Worm (Caenorhabditis elegans): ENCODE data around the gene qns-1.

Gene qns-1

DNA sequence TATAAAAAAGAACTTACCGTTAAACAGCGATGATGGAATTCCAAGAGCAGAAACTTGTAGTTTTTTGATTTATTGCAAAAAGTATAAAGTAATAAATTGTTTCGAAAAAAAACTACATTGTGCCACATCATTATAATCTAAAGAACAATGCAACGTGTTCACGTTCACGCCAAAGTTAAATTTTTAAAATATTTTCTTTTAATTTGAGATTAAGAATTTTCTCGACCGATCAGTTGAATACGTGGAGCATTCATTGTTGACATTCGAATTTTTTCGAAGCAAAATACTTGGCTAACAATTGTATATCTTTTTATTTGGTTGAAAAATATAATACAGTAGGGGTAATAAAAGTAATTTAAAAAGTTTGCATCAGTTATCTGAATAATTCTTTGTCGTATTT is 11.9 kb upstream of the qns-1 start, which contains the start of gene F01G10.5:
Gene F01G10.5, minus strand, starts transcription at position 101 of the 400 bp plus-strand sequence.
- no peak for TF ChIP-seq unc-62 (GFP tag; optimal IDR thresholded peaks at IDR 0.05)

DNA sequence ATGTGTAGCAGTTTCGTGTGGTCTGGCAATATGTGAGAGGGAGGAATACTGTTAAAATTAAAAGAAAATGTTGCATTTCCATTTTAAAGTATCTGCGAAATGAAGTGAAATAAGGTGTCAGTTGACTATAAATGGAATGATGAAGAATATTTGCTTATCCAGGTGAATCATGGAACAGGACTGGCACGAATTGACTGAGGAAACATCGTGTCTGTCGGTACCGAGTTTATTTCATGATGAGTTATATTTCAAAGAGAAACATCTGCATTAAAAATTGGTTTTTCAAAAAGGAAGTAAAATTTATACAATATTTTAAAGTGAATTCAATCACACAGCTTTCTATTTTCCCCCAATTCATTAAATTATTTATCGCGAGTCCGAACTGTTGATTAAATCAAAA is 8.4 kb upstream of the qns-1 start, which contains the start of gene F01G10.6:
Gene F01G10.6, minus strand, starts transcription at position 101 of the 400 bp plus-strand sequence.
- TF ChIP-seq unc-62 (GFP tag; optimal IDR thresholded peaks at IDR 0.05) = no peak

DNA sequence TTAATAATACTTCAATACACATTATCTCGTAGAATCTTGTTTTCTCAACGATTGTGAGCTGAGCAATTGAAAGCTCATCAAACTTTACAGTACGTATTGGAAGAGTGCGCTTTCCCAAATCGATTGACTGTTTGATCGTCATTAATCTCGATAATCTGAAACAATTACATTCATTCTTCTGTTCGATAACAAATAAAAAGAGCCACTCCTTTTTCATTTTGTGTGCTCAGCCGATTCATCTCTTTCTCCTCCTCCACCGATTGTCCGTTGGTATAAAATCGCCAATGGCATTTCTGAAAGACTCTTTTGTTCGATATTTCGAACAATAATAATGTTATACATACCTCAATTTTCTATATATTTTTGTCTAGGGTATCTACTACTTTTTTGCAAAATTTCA is 4.6 kb upstream of the qns-1 start, which contains the start of gene nas-12:
Gene nas-12, plus strand, starts transcription at position 301 of the 400 bp plus-strand sequence.
- TF ChIP-seq unc-62 (GFP tag; optimal IDR thresholded peaks at IDR 0.05) = no peak

ce11 chrIV:10222122-10222589 is 3.0 kb upstream of the qns-1 start, which contains the start of gene C24F3.2:
C24F3.2 (plus strand) TSS chrIV:10222539.
- no peak for TF ChIP-seq unc-62 (GFP tag; optimal IDR thresholded peaks at IDR 0.05)

DNA sequence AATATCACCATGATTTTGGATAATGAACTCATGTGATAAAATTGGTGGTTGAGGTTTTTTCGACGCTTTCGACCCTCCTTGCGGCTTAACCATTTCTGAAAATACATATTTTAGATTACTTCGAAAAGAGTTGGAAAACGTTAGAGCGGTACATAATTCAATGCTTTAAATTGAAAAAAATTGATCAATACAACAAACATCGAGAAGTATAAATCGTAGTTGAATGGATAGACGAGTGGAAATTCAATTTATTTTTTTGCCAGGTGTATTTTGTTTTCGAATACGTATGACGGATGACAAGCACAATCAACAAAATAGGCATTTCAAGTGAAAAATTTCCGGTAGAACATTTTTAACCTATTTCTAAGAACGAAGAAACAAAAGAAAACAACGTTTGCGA is 2.1 kb upstream of the qns-1 start, which contains the start of gene tram-1:
Gene tram-1, minus strand, starts transcription at position 101 of the 400 bp plus-strand sequence.
- no peak for TF ChIP-seq unc-62 (GFP tag; optimal IDR thresholded peaks at IDR 0.05)

DNA sequence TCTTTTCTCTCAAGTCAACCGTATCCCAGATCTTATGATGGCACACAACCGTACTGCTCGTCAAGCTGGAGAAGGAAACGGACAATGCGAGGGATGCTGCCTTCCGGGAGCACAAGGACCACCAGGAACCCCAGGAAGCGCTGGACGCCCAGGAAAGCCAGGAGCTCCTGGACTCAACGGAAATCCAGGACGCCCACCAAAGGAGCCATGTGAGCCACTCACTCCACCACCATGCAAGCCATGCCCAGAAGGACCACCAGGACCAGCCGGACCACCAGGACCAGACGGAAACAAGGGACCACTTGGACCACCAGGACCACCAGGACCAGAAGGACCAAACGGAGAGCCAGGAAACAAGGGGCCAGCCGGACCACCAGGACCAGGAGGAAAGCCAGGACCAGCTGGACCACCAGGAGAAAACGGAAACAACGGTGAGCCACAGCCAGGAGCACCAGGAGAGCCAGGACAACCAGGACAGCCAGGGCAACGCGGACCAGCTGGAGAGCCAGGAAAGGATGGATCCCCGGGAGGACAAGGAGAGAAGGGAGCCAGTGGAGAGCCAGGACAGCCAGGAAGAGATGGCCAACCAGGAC is 2.3 kb downstream of the qns-1 start:
- no peak for TF ChIP-seq unc-62 (GFP tag; optimal IDR thresholded peaks at IDR 0.05)

DNA sequence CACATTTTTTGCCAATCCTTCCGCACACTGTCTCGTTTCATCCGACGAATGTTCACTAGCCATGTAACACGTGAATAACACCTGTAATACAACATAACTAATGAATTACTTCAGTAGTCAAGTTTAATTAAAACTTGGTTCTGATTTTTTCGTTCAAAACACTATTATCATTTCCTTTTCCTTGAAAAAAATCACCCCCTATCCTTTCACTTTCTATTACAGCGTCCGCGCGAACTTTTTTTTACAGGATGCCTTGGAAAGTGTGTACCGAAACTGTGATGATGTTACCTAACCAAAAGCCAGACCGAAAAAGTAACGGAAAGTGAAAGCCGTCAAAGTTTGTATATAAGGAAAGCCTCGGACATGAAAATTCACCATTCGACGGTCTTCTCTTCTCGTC is 3.0 kb downstream of the qns-1 start, which contains the start of gene col-124:
Gene col-124, plus strand, starts transcription at position 374 of the 400 bp plus-strand sequence.
- no peak for TF ChIP-seq unc-62 (GFP tag; optimal IDR thresholded peaks at IDR 0.05)

DNA sequence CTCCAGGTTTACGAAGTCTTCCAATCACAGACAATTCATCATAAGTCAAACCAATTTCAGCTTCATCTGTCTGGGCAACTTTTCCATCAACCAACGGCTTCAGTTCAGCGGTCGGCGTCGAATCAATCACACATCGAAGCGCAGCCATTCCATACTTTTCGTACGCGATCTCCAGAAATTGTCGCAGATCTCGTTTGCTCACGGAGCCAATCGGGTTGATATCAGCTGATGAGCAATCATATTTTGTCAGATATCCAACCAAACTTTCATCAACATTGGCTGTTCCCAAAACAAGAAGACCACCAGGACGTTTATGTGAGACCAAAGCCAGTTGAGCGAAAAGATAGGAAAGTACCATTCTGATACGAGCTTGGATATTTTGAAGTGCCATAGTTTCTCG is 3.7 kb downstream of the qns-1 start:
- no peak for TF ChIP-seq unc-62 (GFP tag; optimal IDR thresholded peaks at IDR 0.05)

ce11 chrIV:10214811-10215210 is 4.3 kb downstream of the qns-1 start, which contains the start of gene abt-1:
abt-1 (minus strand) TSS chrIV:10214911.
- no peak for TF ChIP-seq unc-62 (GFP tag; optimal IDR thresholded peaks at IDR 0.05)

DNA sequence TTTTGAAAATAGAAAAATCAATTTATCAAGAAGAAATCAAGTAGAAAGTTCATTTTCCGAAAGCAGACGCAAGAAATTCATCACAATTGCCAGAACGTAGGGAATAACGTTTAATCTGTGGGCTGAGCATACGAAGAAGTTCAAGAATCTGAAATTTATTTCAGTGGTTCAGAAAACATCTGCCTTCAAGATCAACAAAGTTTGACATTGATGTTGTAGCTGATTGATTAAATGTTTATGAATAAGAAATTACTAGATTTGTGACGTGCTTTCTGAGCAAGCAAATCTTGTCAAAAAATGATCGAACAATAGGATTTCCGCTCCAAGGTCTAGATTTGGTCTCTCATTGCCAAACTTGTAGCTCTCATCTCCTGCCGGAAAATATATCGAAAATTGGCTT is 12.9 kb downstream of the qns-1 start, which contains the start of gene K04D7.6:
Gene K04D7.6, minus strand, starts transcription at position 101 of the 400 bp plus-strand sequence.
- no peak for TF ChIP-seq unc-62 (GFP tag; optimal IDR thresholded peaks at IDR 0.05)

DNA sequence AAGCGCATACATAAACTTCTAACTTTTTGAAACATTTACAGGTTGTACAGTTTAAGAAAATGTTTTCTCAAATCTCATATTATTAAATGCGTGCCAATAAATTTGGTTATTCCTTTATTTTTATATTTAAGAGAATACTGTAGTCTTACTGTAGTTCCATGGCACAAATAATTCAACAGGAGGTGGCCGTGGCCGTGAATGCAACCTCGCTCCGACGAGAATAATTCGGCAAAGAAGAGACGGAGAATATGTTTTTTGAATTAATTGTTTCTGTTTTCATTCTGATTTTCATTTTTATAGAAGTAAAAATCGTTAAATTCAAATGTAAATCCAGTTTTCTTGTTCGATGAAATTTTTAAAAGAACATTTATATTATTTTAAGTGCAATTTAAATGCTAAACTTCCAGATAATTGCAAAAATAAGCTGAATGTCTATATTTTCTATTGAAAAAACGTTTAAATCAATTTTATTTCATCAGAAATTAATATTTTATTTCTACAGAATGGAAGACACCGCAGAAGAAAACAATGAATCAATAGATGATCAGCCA is 21.7 kb downstream of the qns-1 start, which contains the start of gene gon-4:
Gene gon-4, plus strand, starts transcription at position 501 of the 551 bp plus-strand sequence.
- no peak for TF ChIP-seq unc-62 (GFP tag; optimal IDR thresholded peaks at IDR 0.05)

DNA sequence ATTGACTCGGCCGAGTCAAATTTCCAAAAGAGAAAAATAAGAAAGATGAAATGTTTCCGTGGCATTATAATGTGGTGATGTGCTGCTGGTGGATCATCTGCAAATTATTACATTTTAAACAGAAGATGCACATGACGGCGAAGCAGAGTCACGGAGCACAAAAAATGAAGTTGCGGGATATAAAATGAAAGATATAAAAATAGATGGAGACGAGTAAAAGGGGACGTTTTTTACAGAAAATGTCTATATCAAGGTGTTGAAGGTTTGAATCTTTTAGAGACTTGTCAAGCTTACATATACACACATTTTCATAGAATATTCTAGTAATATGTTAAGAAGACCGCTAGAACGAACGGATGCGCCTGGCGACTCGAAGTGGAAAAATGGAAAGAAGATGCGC is 24.8 kb downstream of the qns-1 start, which contains the start of gene ptrg-1:
Gene ptrg-1, minus strand, starts transcription at position 101 of the 400 bp plus-strand sequence.
- TF ChIP-seq unc-62 (GFP tag; optimal IDR thresholded peaks at IDR 0.05) = no peak

ce11 chrIV:10191498-10191897 is 27.6 kb downstream of the qns-1 start:
- no peak for TF ChIP-seq unc-62 (GFP tag; optimal IDR thresholded peaks at IDR 0.05)

- no peak for TF ChIP-seq unc-62 (GFP tag; optimal IDR thresholded peaks at IDR 0.05)
Observed at ce11 chrIV:10190586-10190985, 28.5 kb downstream of the qns-1 start.

DNA sequence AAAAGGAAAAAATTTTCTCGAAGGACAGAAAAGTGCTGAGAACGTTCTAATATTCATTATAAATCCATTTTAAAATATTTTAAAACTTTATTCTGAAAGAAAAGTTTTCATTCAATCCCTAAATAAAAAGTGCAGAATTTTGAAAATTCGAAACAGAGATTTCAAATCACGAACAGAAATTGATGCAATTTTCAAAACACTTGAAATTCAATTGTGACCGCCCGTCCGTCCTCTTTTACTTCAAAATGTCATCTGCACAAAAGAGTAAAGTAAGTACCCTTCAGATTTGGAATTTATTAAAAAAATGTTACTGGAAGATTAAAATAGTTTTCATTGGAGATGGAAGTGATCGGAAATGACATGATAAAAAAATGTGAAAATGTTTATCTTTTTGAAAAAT is 30.6 kb downstream of the qns-1 start:
- no peak for TF ChIP-seq unc-62 (GFP tag; optimal IDR thresholded peaks at IDR 0.05)

DNA sequence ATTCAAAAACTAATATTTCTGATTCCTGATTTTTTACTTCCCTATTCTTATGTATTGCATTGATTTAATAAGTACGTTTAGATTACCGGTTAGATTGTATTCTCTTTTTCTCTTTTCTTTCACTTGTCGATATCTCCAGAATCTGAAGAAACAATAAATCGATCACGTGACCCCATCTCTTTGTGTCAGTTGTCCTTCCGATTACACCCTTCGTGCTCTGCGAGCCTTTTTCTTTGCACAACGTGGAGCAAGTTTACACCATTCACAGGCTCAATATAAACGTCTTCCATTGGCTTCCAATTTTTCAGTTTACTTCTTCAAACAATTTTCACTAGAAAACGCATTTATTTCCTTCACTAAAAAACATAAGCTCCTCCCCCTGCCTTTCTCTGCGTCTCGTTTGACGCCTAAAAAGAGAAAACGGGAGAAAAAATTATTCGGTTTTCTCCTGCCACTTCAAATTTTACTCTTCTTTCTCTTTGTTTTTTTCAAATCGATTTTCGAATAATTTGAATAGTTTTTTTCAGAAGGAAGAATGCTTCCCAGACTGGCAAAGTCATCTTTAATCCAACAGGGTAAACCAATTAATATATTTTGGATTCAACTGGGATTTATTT is 38.9 kb downstream of the qns-1 start, which contains the start of gene gta-1:
Gene gta-1, plus strand, starts transcription at position 528 of the 617 bp plus-strand sequence.
- no peak for TF ChIP-seq unc-62 (GFP tag; optimal IDR thresholded peaks at IDR 0.05)

All from whole organism, dauer.